Worm (Caenorhabditis elegans) whole organism, L2 larva: ENCODE measurements around the gene C29F9.5.

Experiments used
- blmp-1 ChIP-seq: sonication (generic microtip); optimal IDR thresholded peaks from 2 replicates; lab custom pipeline; 2017; ENCODE audit warnings: missing genetic modification characterization, mild to moderate bottlenecking, missing compliant biosample characterization, antibody characterized with exemption, moderate library complexity; ENCODE audit not compliant: insufficient read depth
- elt-1 ChIP-seq: fragments of 150-350 bp; optimal IDR thresholded peaks from 2 replicates; lab custom pipeline; 2014; ENCODE audit warnings: missing biosample characterization, missing genetic modification characterization
- lin-13 ChIP-seq: fragments of 150-350 bp; optimal IDR thresholded peaks from 2 replicates; lab custom pipeline; 2014; ENCODE audit warnings: missing biosample characterization, missing genetic modification reagents, missing genetic modification characterization
- lsy-2 ChIP-seq, 2 experiments: fragments of 150-350 bp in 1 of 2; sonication (generic microtip) in 1 of 2; optimal IDR thresholded peaks; 2 replicates each; lab custom pipeline; 2014 to 2017; ENCODE audit warnings: missing biosample characterization in 2 of 2, missing genetic modification characterization in 2 of 2
- mab-5 ChIP-seq: fragments of 150-350 bp; optimal IDR thresholded peaks from 2 replicates; lab custom pipeline; 2014; ENCODE audit warnings: missing biosample characterization, missing genetic modification characterization
- mdl-1 ChIP-seq, 2 experiments: fragments of 150-350 bp in 1 of 2; sonication (generic microtip) in 1 of 2; optimal IDR thresholded peaks; 2 replicates each; lab custom pipeline; 2017; ENCODE audit warnings: missing biosample characterization in 2 of 2, missing genetic modification characterization in 2 of 2
- nhr-10 ChIP-seq: sonication (generic microtip); optimal IDR thresholded peaks from 2 replicates; lab custom pipeline; 2017; ENCODE audit warnings: missing biosample characterization, missing genetic modification characterization
- nhr-11 ChIP-seq: fragments of 150-350 bp; optimal IDR thresholded peaks from 2 replicates; lab custom pipeline; 2014; ENCODE audit warnings: missing biosample characterization, missing genetic modification characterization
- nhr-12 ChIP-seq: fragments of 150-350 bp; optimal IDR thresholded peaks from 2 replicates; lab custom pipeline; 2014; ENCODE audit warnings: missing biosample characterization, missing genetic modification characterization
- sem-4 ChIP-seq: fragments of 150-350 bp; optimal IDR thresholded peaks from 2 replicates; lab custom pipeline; 2014; ENCODE audit warnings: missing biosample characterization, missing genetic modification reagents, missing genetic modification characterization
- skn-1 ChIP-seq: sonication (generic microtip); optimal IDR thresholded peaks from 2 replicates; lab custom pipeline; 2017; ENCODE audit warnings: missing biosample characterization, missing genetic modification characterization
- snpc-4 ChIP-seq: fragments of 150-350 bp; optimal IDR thresholded peaks from 2 replicates; lab custom pipeline; 2014; ENCODE audit warnings: missing biosample characterization, missing genetic modification characterization
- unc-39 ChIP-seq: fragments of 150-350 bp; optimal IDR thresholded peaks from 2 replicates; lab custom pipeline; 2014; ENCODE audit warnings: missing biosample characterization, missing genetic modification characterization
- unc-62 ChIP-seq: fragments of 150-350 bp; optimal IDR thresholded peaks from 2 replicates; lab custom pipeline; 2014; ENCODE audit warnings: missing biosample characterization, missing genetic modification reagents, missing genetic modification characterization

- TF ChIP-seq unc-39, result no peak
- TF ChIP-seq sem-4 (tag; lab: Kevin White, UChicago), result no peak
- TF ChIP-seq lsy-2 (tag; optimal IDR thresholded peaks at IDR 0.05; lab: Kevin White, UChicago), result no peak
- TF ChIP-seq nhr-11 (tag; lab: Kevin White, UChicago), result no peak
- TF ChIP-seq elt-1 (tag; lab: Kevin White, UChicago), result no peak
- no peak for TF ChIP-seq blmp-1
- no peak for TF ChIP-seq mab-5 (tag; lab: Kevin White, UChicago)
- no peak for TF ChIP-seq mdl-1 (tag; optimal IDR thresholded peaks at IDR 0.05; lab: Kevin White, UChicago)
- TF ChIP-seq unc-62 (GFP tag; lab: Kevin White, UChicago), result no peak
- no peak for TF ChIP-seq skn-1
- TF ChIP-seq lin-13 (GFP tag; lab: Kevin White, UChicago), result no peak
- TF ChIP-seq snpc-4 (tag; lab: Kevin White, UChicago), result no peak
- no peak for TF ChIP-seq nhr-10 (tag; lab: Kevin White, UChicago)
- TF ChIP-seq nhr-12, result no peak
Observed at ce11 chrIII:92247-92646, 25.1 kb upstream of the C29F9.5 start.
